Worm (Caenorhabditis elegans): ENCODE measurements around the gene qars-1.

- TF ChIP-seq nfya-1 (tag; optimal IDR thresholded peaks at IDR 0.05; ENCODE audit: borderline replicate concordance, insufficient read depth) (no peak), lin-35 (GFP tag; optimal IDR thresholded peaks at IDR 0.05) (no peak), snpc-4 (GFP tag; optimal IDR thresholded peaks at IDR 0.05) (no peak), snpc-4 (tag; optimal IDR thresholded peaks at IDR 0.05) (no peak), cebp-1 (GFP tag; IDR thresholded peaks at IDR 0.05) (no peak), cebp-1 (tag; optimal IDR thresholded peaks at IDR 0.05) (no peak), pbrm-1 (GFP tag; IDR thresholded peaks at IDR 0.05) (no peak), F57C9.4 (tag; optimal IDR thresholded peaks at IDR 0.05) (no peak), F10E7.11 (tag; optimal IDR thresholded peaks at IDR 0.05) (no peak), ceh-100 (GFP tag; IDR thresholded peaks at IDR 0.05) (no peak), F57A8.1 (GFP tag; optimal IDR thresholded peaks at IDR 0.05) (no peak), attf-6 (GFP tag; IDR thresholded peaks at IDR 0.05) (no peak)
Observed at ce11 chrIV:14985859-14986258, 27.1 kb downstream of the qars-1 start.

Measured in whole organism, young adult.